Fruit fly (Drosophila melanogaster) whole organism, embryonic: Measurements from ENCODE around the gene Cdk5alpha.

ENCODE experiments used
- Abd-B ChIP-seq: fragments of 200-800 bp; sonication (Bioruptor generic); optimal IDR thresholded peaks from 2 replicates; lab custom pipeline; 2018; ENCODE audit warnings: missing biosample characterization, mild to moderate bottlenecking, missing genetic modification characterization, moderate library complexity
- Atf-2 ChIP-seq: fragments of 200-800 bp; sonication (Bioruptor generic); optimal IDR thresholded peaks from 2 replicates; lab custom pipeline; 2016; ENCODE audit warnings: missing biosample characterization, missing genetic modification characterization
- Atf6 ChIP-seq: fragments of 200-800 bp; sonication (Bioruptor generic); IDR thresholded peaks from 2 replicates; pipeline ENCODE4 v1.3.6; 2022; ENCODE audit warnings: missing biosample characterization, missing genetic modification characterization
- BEAF-32 ChIP-seq: fragments of 200-800 bp; sonication (Bioruptor generic); optimal IDR thresholded peaks from 3 replicates; lab custom pipeline; 2017; ENCODE audit warnings: missing biosample characterization, missing genetic modification characterization, mild to moderate bottlenecking, moderate library complexity, missing genetic modification reagents
- Bteb2 ChIP-seq: fragments of 200-800 bp; sonication (Bioruptor generic); optimal IDR thresholded peaks from 2 replicates; lab custom pipeline; 2016; ENCODE audit warnings: missing biosample characterization, missing genetic modification characterization
- CG10147 ChIP-seq: fragments of 200-800 bp; sonication (Bioruptor generic); optimal IDR thresholded peaks from 2 replicates; lab custom pipeline; 2019; ENCODE audit warnings: missing biosample characterization, mild to moderate bottlenecking, missing genetic modification characterization, moderate library complexity
- CG10366 ChIP-seq: fragments of 200-800 bp; sonication (Bioruptor generic); IDR thresholded peaks from 2 replicates; pipeline ENCODE4 v1.3.6; 2022; ENCODE audit warnings: missing biosample characterization, missing genetic modification characterization
- CG11456 ChIP-seq: fragments of 200-800 bp; sonication (Bioruptor generic); IDR thresholded peaks from 3 replicates; pipeline ENCODE4 v1.3.6; 2022; ENCODE audit warnings: missing biosample characterization, missing genetic modification characterization
- CG12155 ChIP-seq: fragments of 200-800 bp; sonication (Bioruptor generic); optimal IDR thresholded peaks from 3 replicates; lab custom pipeline; 2016; ENCODE audit warnings: missing biosample characterization, missing genetic modification characterization
- CG12219 ChIP-seq: fragments of 200-800 bp; sonication (Bioruptor generic); optimal IDR thresholded peaks from 3 replicates; lab custom pipeline; 2018; ENCODE audit warnings: missing biosample characterization, mild to moderate bottlenecking, missing genetic modification characterization
- CG12659 ChIP-seq: fragments of 200-800 bp; sonication (Bioruptor generic); optimal IDR thresholded peaks from 3 replicates; lab custom pipeline; 2017; ENCODE audit warnings: mild to moderate bottlenecking, missing biosample characterization, missing genetic modification reagents, missing genetic modification characterization
- CG13296 ChIP-seq: fragments of 200-800 bp; sonication (Bioruptor generic); optimal IDR thresholded peaks from 3 replicates; lab custom pipeline; 2018; ENCODE audit warnings: missing biosample characterization, mild to moderate bottlenecking, missing genetic modification characterization
- CG13775 ChIP-seq: fragments of 200-800 bp; sonication (Bioruptor generic); optimal IDR thresholded peaks from 3 replicates; lab custom pipeline; 2017; ENCODE audit warnings: missing biosample characterization, mild to moderate bottlenecking, missing genetic modification characterization
- CG14710 ChIP-seq: fragments of 200-800 bp; sonication (Bioruptor generic); optimal IDR thresholded peaks from 3 replicates; lab custom pipeline; 2019; ENCODE audit warnings: missing biosample characterization, mild to moderate bottlenecking, missing genetic modification characterization, moderate library complexity
- CG14860 ChIP-seq: fragments of 200-800 bp; sonication (Bioruptor generic); IDR thresholded peaks from 3 replicates; pipeline ENCODE4 v1.3.6; 2022; ENCODE audit warnings: missing biosample characterization, missing genetic modification characterization; ENCODE audit not compliant: partially characterized antibody
- CG14965 ChIP-seq: fragments of 200-800 bp; sonication (Bioruptor generic); optimal IDR thresholded peaks from 2 replicates; lab custom pipeline; 2016; ENCODE audit warnings: missing biosample characterization, missing genetic modification characterization, borderline replicate concordance
- CG18599 ChIP-seq: fragments of 200-800 bp; sonication (Bioruptor generic); optimal IDR thresholded peaks from 3 replicates; lab custom pipeline; 2017; ENCODE audit warnings: missing biosample characterization, missing genetic modification characterization, mild to moderate bottlenecking, moderate library complexity, missing genetic modification reagents
- CG2712 ChIP-seq: fragments of 200-800 bp; optimal IDR thresholded peaks from 3 replicates; lab custom pipeline; 2019; ENCODE audit warnings: missing biosample characterization, mild to moderate bottlenecking, missing genetic modification characterization, moderate library complexity
- CG30020 ChIP-seq: fragments of 200-800 bp; optimal IDR thresholded peaks from 2 replicates; lab custom pipeline; 2019; ENCODE audit warnings: missing biosample characterization, mild to moderate bottlenecking, missing genetic modification characterization, moderate library complexity
- CG32532 ChIP-seq: fragments of 200-800 bp; sonication (Bioruptor generic); IDR thresholded peaks from 2 replicates; pipeline ENCODE4 v1.3.6; 2022; ENCODE audit warnings: missing biosample characterization, missing genetic modification characterization
- CG3838 ChIP-seq: fragments of 200-800 bp; sonication (Bioruptor generic); optimal IDR thresholded peaks from 3 replicates; lab custom pipeline; 2016; ENCODE audit warnings: missing biosample characterization, missing genetic modification characterization
- CG5180 ChIP-seq: fragments of 200-800 bp; sonication (Bioruptor generic); optimal IDR thresholded peaks from 3 replicates; lab custom pipeline; 2017; ENCODE audit warnings: missing biosample characterization, missing genetic modification characterization, mild to moderate bottlenecking, moderate library complexity, missing genetic modification reagents
- CG7928 ChIP-seq: fragments of 200-800 bp; sonication (Bioruptor generic); optimal IDR thresholded peaks from 2 replicates; lab custom pipeline; 2017; ENCODE audit warnings: missing biosample characterization, mild to moderate bottlenecking, missing genetic modification characterization
- Doc2 ChIP-seq: fragments of 200-800 bp; sonication (Bioruptor generic); IDR thresholded peaks from 2 replicates; pipeline ENCODE4 v1.3.6; 2022; ENCODE audit warnings: missing biosample characterization, missing genetic modification characterization
- Dref ChIP-seq: fragments of 200-800 bp; sonication (Bioruptor generic); IDR thresholded peaks from 2 replicates; pipeline ENCODE4 v1.3.6; 2022; ENCODE audit warnings: missing biosample characterization, missing genetic modification characterization
- Meics ChIP-seq: fragments of 200-800 bp; sonication (Bioruptor generic); optimal IDR thresholded peaks from 2 replicates; lab custom pipeline; 2017; ENCODE audit warnings: missing biosample characterization, mild to moderate bottlenecking, missing genetic modification characterization
- NC2α ChIP-seq: fragments of 200-800 bp; sonication (Bioruptor generic); optimal IDR thresholded peaks from 2 replicates; lab custom pipeline; 2016; ENCODE audit warnings: missing biosample characterization, missing genetic modification characterization
- Nf-YA ChIP-seq: fragments of 200-800 bp; sonication (Bioruptor generic); IDR thresholded peaks from 2 replicates; pipeline ENCODE4 v1.3.6; 2022; ENCODE audit warnings: missing biosample characterization, missing genetic modification characterization
- PHDP ChIP-seq: fragments of 200-800 bp; sonication (Bioruptor generic); optimal IDR thresholded peaks from 3 replicates; lab custom pipeline; 2018; ENCODE audit warnings: missing biosample characterization, mild to moderate bottlenecking, missing genetic modification characterization, moderate library complexity
- Ssrp ChIP-seq: fragments of 200-800 bp; sonication (Bioruptor generic); optimal IDR thresholded peaks from 2 replicates; lab custom pipeline; 2018; ENCODE audit warnings: missing biosample characterization, mild to moderate bottlenecking, missing genetic modification characterization, moderate library complexity
- corto ChIP-seq: fragments of 200-800 bp; sonication (Bioruptor generic); optimal IDR thresholded peaks from 2 replicates; lab custom pipeline; 2016; ENCODE audit warnings: missing biosample characterization, mild to moderate bottlenecking, missing genetic modification characterization, moderate library complexity
- croc ChIP-seq: fragments of 200-800 bp; sonication (Bioruptor generic); conservative IDR thresholded peaks from 3 replicates; pipeline ENCODE4 v1.3.6; 2022; ENCODE audit warnings: missing biosample characterization, missing genetic modification characterization
- disco-r ChIP-seq: fragments of 200-800 bp; sonication (Bioruptor generic); optimal IDR thresholded peaks from 2 replicates; lab custom pipeline; 2016; ENCODE audit warnings: missing biosample characterization, missing genetic modification characterization
- dmrt11E ChIP-seq: fragments of 200-800 bp; sonication (Bioruptor generic); optimal IDR thresholded peaks from 3 replicates; lab custom pipeline; 2018; ENCODE audit warnings: missing biosample characterization, mild to moderate bottlenecking, missing genetic modification characterization, moderate library complexity
- fd3F ChIP-seq: fragments of 200-800 bp; sonication (Bioruptor generic); optimal IDR thresholded peaks from 2 replicates; lab custom pipeline; 2018; ENCODE audit warnings: missing biosample characterization, mild to moderate bottlenecking, missing genetic modification characterization, moderate library complexity
- gcm2 ChIP-seq: fragments of 200-800 bp; sonication (Bioruptor generic); optimal IDR thresholded peaks from 2 replicates; lab custom pipeline; 2016; ENCODE audit warnings: missing biosample characterization, missing genetic modification characterization
- hbn ChIP-seq: fragments of 200-800 bp; sonication (Bioruptor generic); IDR thresholded peaks from 2 replicates; pipeline ENCODE4 v1.3.6; 2022; ENCODE audit warnings: missing biosample characterization, missing genetic modification characterization; ENCODE audit not compliant: partially characterized antibody
- ind ChIP-seq: fragments of 200-800 bp; sonication (Bioruptor generic); optimal IDR thresholded peaks from 3 replicates; lab custom pipeline; 2016; ENCODE audit warnings: missing biosample characterization, missing genetic modification characterization
- jigr1 ChIP-seq: fragments of 200-800 bp; sonication (Bioruptor generic); IDR thresholded peaks from 3 replicates; pipeline ENCODE4 v1.3.6; 2022; ENCODE audit warnings: missing biosample characterization, missing genetic modification characterization
- jumu ChIP-seq: fragments of 200-800 bp; sonication (Bioruptor generic); optimal IDR thresholded peaks from 3 replicates; lab custom pipeline; 2016; ENCODE audit warnings: missing biosample characterization, missing genetic modification characterization
- lilli ChIP-seq: fragments of 200-800 bp; sonication (Bioruptor generic); optimal IDR thresholded peaks from 3 replicates; lab custom pipeline; 2016; ENCODE audit warnings: missing biosample characterization, missing genetic modification characterization
- nmo ChIP-seq: fragments of 200-800 bp; sonication (Bioruptor generic); optimal IDR thresholded peaks from 2 replicates; lab custom pipeline; 2018; ENCODE audit warnings: missing biosample characterization, mild to moderate bottlenecking, missing genetic modification characterization, moderate library complexity
- p53 ChIP-seq: fragments of 200-800 bp; sonication (Bioruptor generic); optimal IDR thresholded peaks from 2 replicates; lab custom pipeline; 2016; ENCODE audit warnings: missing biosample characterization, missing genetic modification characterization
- prd ChIP-seq, 3 experiments: fragments of >200 bp in 2 of 3; fragments of 200-800 bp in 1 of 3; sonication (Bioruptor generic) in 1 of 3; optimal IDR thresholded peaks in 2 of 3; IDR thresholded peaks in 1 of 3; 2 replicates in 2 of 3; 3 replicates in 1 of 3; pipeline versions ENCODE4 v1.3.6 to Lab custom; 2017 to 2022; ENCODE audit warnings: missing biosample characterization in 1 of 3, missing genetic modification characterization in 1 of 3
- ranshi ChIP-seq: fragments of 200-800 bp; sonication (Bioruptor generic); IDR thresholded peaks from 2 replicates; pipeline ENCODE4 v1.3.6; 2022; ENCODE audit warnings: missing biosample characterization, missing genetic modification characterization
- row ChIP-seq: fragments of 200-800 bp; sonication (Bioruptor generic); IDR thresholded peaks from 3 replicates; pipeline ENCODE4 v1.3.6; 2022; ENCODE audit warnings: missing biosample characterization, missing genetic modification characterization
- schlank ChIP-seq: fragments of 200-800 bp; sonication (Bioruptor generic); optimal IDR thresholded peaks from 2 replicates; lab custom pipeline; 2018; ENCODE audit warnings: missing biosample characterization, mild to moderate bottlenecking, missing genetic modification characterization
- sob ChIP-seq: fragments of 200-800 bp; sonication (Bioruptor generic); IDR thresholded peaks from 2 replicates; pipeline ENCODE4 v1.3.6; 2022; ENCODE audit warnings: missing biosample characterization, missing genetic modification characterization

The Cdk5alpha gene

DNA sequence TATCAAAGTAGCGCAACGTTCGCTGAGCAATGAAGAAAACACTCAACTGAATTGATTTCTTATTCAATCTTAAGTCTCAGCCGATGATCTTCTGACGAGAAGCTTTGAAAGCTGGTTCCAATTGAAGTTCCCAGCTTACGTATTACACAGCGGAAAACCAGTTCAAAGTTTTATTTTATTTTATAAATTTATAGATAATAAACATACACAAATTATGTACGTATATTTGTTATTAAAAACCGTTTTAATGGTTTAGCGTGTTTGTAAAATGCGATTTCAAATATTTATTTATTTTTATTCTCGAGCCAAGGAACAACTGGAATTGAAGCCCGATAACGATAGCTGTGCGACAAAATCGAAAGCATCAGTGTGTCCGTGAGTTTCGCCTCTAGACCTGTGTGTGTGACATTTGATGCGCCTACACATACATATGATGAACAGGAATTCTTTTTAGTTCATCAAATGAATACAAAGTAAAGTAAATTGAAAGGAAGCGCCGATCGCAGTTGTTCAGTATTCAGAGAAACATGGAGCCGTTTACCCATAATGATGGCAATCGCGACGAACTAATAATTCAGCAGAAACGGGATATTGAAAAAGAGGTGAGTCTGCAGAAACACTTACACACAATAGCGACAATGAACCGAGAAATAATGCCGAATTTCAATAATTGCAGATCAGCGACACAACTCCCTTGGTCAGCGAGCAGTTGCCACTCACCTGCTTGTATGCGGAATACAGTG lies 4.1 kb downstream of the Cdk5alpha start, which contains the start of the genes CG5390 and CG4968 (continued):
- no peak for TF ChIP-seq CG5180 (GFP tag; lab: Kevin White, UChicago)
- TF ChIP-seq CG14860 (GFP tag; lab: Robert Waterston, UW): no peak
- no peak for TF ChIP-seq prd (optimal IDR thresholded peaks at IDR 0.05; lab: Kevin White, UChicago)
- no peak for TF ChIP-seq prd (GFP tag; IDR thresholded peaks at IDR 0.05; lab: Robert Waterston, UW)
- peak; percentile 18 for TF ChIP-seq schlank (tag; lab: Kevin White, UChicago)
- TF ChIP-seq ranshi (GFP tag; lab: Robert Waterston, UW): peak; percentile 47; the same call in 1 of the 2 replicates
- TF ChIP-seq Meics (GFP tag; lab: Kevin White, UChicago): peak; percentile 78
- TF ChIP-seq CG12659 (GFP tag; lab: Kevin White, UChicago): peak; percentile 86
- TF ChIP-seq CG12155 (GFP tag; lab: Kevin White, UChicago): peak; percentile 67
- TF ChIP-seq Doc2 (GFP tag; lab: Robert Waterston, UW): no peak
- peak; percentile 7 for TF ChIP-seq dmrt11E
- peak; percentile 60 for TF ChIP-seq BEAF-32 (GFP tag; lab: Kevin White, UChicago)
- no peak for TF ChIP-seq CG14965 (GFP tag; lab: Kevin White, UChicago)
- TF ChIP-seq CG3838 (GFP tag; lab: Kevin White, UChicago): no peak
- TF ChIP-seq PHDP (tag; lab: Kevin White, UChicago): peak; percentile 80
- peak; percentile 47; the same call in 1 of the 2 replicates for TF ChIP-seq Nf-YA (GFP tag; lab: Robert Waterston, UW)
- peak; percentile 82 for TF ChIP-seq row (GFP tag; lab: Robert Waterston, UW)
- TF ChIP-seq CG32532: peak; percentile 78
- peak; percentile 37 for TF ChIP-seq CG12219 (GFP tag; lab: Kevin White, UChicago)
- peak; percentile 79 for TF ChIP-seq CG18599 (GFP tag; lab: Kevin White, UChicago)
- TF ChIP-seq fd3F (GFP tag; lab: Kevin White, UChicago): peak; percentile 62
- peak; percentile 55 for TF ChIP-seq CG13775
- TF ChIP-seq Abd-B: no peak
- peak; percentile 65 for TF ChIP-seq sob (GFP tag; lab: Robert Waterston, UW)
- TF ChIP-seq CG2712: peak; percentile 78
- TF ChIP-seq CG11456 (GFP tag; lab: Robert Waterston, UW): peak; percentile 16; the same call in 1 of the 3 replicates
- TF ChIP-seq Dref: peak; percentile 86
- TF ChIP-seq corto: peak; percentile 79
- TF ChIP-seq CG10366 (GFP tag; lab: Robert Waterston, UW): peak; percentile 72
- peak; percentile 45 for TF ChIP-seq CG7928 (GFP tag; lab: Kevin White, UChicago)
- TF ChIP-seq NC2α (GFP tag; lab: Kevin White, UChicago): no peak
- TF ChIP-seq croc (GFP tag; lab: Robert Waterston, UW): no peak
- peak; percentile 49 for TF ChIP-seq Ssrp (tag; lab: Kevin White, UChicago)
- peak; percentile 53 for TF ChIP-seq ind (GFP tag; lab: Kevin White, UChicago)
- peak; percentile 20 for TF ChIP-seq gcm2
- TF ChIP-seq CG13296 (GFP tag; lab: Kevin White, UChicago): peak; percentile 82
- TF ChIP-seq p53 (GFP tag; lab: Kevin White, UChicago): no peak
- TF ChIP-seq disco-r (GFP tag; lab: Kevin White, UChicago): peak; percentile 10
- no peak for TF ChIP-seq jigr1 (GFP tag; lab: Robert Waterston, UW)
- TF ChIP-seq Atf6 (GFP tag; lab: Robert Waterston, UW): peak; percentile 75; the same call in 1 of the 2 replicates
- TF ChIP-seq CG14710 (tag; lab: Kevin White, UChicago): peak; percentile 70
- TF ChIP-seq Atf-2 (GFP tag; lab: Kevin White, UChicago): no peak
- peak; percentile 94 for TF ChIP-seq CG30020 (tag; lab: Kevin White, UChicago)
- TF ChIP-seq jumu: no peak
- no peak for TF ChIP-seq hbn (GFP tag; lab: Robert Waterston, UW)
- no peak for TF ChIP-seq Bteb2
- peak; percentile 66 for TF ChIP-seq nmo
- peak; percentile 70 for TF ChIP-seq CG10147 (GFP tag; lab: Kevin White, UChicago)
- TF ChIP-seq lilli (GFP tag; lab: Kevin White, UChicago): peak; percentile 65
